Fruit fly (Drosophila melanogaster): ENCODE data around the gene CG42784.
"Not testable (repeated sequence)": the region's sequence is repeated elsewhere in the genome, so short reads cannot be mapped to it uniquely, and the experiment has no call there.

CG42784 gene

DNA sequence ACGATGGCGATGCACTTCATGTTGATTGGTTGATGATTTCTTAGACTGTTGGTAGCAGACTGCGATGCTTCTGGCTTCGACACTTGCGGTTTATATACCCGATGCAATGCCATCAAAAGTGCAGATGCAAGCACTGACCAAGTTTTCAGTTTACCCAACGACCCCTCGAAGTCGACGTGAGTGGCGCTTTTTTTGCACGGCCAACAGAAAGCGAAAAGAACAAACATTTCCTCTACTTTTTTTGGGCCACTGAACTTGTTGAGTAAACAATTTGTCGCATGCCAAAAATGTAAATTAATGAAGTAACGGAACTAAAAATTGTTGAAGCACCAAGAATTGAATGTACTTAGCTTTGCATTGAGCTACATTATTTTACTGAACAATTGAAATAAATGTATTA, 3.7 kb upstream of the CG42784 start, which contains the start of gene Vm34Ca:
Gene Vm34Ca (minus strand): TSS at position 66 of the 400 bp plus-strand sequence.
- no peak for TF ChIP-seq CG13204 (GFP tag; optimal IDR thresholded peaks at IDR 0.05)
- no peak for TF ChIP-seq CG17806 (tag; optimal IDR thresholded peaks at IDR 0.05)
- TF ChIP-seq gl (tag; optimal IDR thresholded peaks at IDR 0.05), result no peak
- TF ChIP-seq CG15710 (tag; optimal IDR thresholded peaks at IDR 0.05), result no peak
- TF ChIP-seq D1 (tag; optimal IDR thresholded peaks at IDR 0.05), result no peak
- no peak for TF ChIP-seq Pif1B (GFP tag; optimal IDR thresholded peaks at IDR 0.05)
- TF ChIP-seq CG34367 (tag; optimal IDR thresholded peaks at IDR 0.05), result no peak
- TF ChIP-seq Snoo (tag; optimal IDR thresholded peaks at IDR 0.05), result no peak
- no peak for TF ChIP-seq CG14655 (GFP tag; optimal IDR thresholded peaks at IDR 0.05)

DNA sequence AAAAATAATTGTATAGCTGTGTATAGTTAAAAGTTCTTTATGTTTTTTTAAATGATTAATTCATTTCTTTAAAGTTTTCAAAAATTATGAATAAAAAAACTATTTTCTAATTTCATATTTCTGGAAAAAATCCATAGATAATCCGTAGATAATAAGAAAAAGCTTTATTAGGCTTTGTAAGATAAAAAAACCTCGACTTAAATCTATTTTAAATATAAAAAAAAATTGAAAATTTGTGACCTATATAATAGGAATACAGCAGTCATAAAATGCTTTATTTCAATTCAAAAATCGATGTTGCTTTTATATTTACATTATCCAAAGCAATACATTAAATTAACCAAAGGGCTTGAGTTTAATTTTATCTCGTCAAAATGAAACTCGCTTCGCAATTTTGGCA, 3.0 kb upstream of the CG42784 start, which contains the start of gene Flad2:
Gene Flad2 (plus strand): TSS at position 301 of the 400 bp plus-strand sequence.
- TF ChIP-seq rn (GFP tag; IDR thresholded peaks at IDR 0.05) (no peak), CG10348 (GFP tag; IDR thresholded peaks at IDR 0.05) (no peak), Ets98B (GFP tag; IDR thresholded peaks at IDR 0.05) (no peak), gl (tag; optimal IDR thresholded peaks at IDR 0.05) (no peak), CG8301 (tag; optimal IDR thresholded peaks at IDR 0.05) (no peak), Snoo (tag; optimal IDR thresholded peaks at IDR 0.05) (no peak), CG14655 (GFP tag; optimal IDR thresholded peaks at IDR 0.05) (no peak), CG9948 (tag; optimal IDR thresholded peaks at IDR 0.05) (no peak), fd96Ca (GFP tag; IDR thresholded peaks at IDR 0.05) (no peak), Pif1B (GFP tag; optimal IDR thresholded peaks at IDR 0.05) (no peak)

DNA sequence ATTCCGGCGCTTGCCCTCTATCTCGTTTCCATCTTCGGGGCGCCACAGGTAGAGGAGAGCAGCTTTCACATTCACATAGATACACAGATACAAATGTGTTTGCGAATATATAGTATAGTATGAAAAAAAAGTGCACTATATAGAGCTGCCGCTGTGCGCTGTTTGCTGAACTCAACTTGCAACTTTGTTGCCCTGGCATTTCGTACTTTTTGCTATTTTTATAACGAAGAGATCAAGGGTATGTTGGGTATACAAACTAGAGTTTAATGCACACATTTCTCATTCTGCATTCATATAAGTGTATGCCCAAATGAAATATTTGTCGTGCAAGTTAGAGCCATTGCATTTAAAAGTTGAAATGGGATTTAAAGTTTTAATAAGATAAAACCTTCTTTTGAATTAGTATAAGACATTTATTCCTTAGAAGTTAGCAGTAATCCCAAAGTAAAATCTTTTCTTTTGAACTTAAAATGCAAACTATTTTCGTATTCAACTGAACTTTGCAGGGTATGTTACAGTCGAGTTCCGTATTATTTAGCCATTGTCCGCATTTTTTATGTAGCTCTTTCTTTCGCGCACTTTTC, 15.8 kb downstream of the CG42784 start:
- TF ChIP-seq CG9948 (tag; optimal IDR thresholded peaks at IDR 0.05), result no peak
- peak; percentile 8 for TF ChIP-seq Pif1A (GFP tag; optimal IDR thresholded peaks at IDR 0.05)
- peak; percentile 36 for TF ChIP-seq CG8159 (tag; optimal IDR thresholded peaks at IDR 0.05)
- TF ChIP-seq CG32121 (GFP tag; IDR thresholded peaks at IDR 0.05), result peak; percentile 28; the same call in 1 of the 2 replicates
- peak; percentile 43 for TF ChIP-seq CG14655 (GFP tag; optimal IDR thresholded peaks at IDR 0.05)

DNA sequence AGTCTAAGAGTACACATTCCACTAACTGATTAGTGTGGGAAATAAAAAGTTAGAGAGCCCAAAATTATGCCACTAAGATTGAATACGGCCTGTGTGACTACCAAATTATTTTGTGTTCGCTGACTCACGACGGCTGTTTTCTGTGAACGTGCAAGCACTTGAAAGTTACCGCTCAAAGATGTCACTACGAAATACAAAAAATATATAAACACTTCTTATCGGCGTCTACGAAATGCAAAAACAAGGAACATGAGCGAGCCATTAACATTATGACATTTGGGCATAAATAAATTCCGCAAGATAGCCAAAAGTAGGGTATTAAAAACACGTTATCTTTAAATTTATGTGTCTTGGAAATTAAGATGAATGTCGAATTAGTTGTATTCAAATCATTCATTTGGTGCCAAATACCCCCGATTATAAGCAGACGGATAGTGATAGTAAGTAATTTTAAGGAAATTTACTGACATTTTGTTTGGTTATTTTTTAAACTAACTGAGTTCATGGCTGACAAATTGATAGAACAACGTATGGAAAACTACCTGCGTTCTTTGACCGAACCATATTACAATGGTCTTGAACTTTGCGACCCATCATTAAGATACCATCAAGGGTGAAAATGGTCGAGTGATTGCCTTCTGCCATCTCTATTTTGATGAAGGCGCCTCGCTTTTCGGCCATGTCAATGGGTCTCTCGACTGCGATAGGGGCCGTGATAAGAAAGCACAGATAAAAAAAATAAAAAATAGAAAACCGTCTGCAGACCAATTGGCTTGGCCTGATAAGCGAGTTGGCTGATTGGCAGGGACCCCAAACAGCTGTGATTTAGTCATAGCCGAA, 19.8 kb downstream of the CG42784 start, which contains the start of gene Tehao:
Gene Tehao (plus strand): TSS at position 828 of the 840 bp plus-strand sequence.
- no peak for TF ChIP-seq CG10348 (GFP tag; IDR thresholded peaks at IDR 0.05)
- no peak for TF ChIP-seq Pif1B (GFP tag; optimal IDR thresholded peaks at IDR 0.05)
- TF ChIP-seq fd96Ca (GFP tag; IDR thresholded peaks at IDR 0.05), result no peak
- TF ChIP-seq rn (GFP tag; IDR thresholded peaks at IDR 0.05), result no peak
- no peak for TF ChIP-seq D1 (tag; optimal IDR thresholded peaks at IDR 0.05)
- no peak for TF ChIP-seq CG34367 (tag; optimal IDR thresholded peaks at IDR 0.05)
- TF ChIP-seq CG32121 (GFP tag; IDR thresholded peaks at IDR 0.05), result no peak
- TF ChIP-seq CG8301 (tag; optimal IDR thresholded peaks at IDR 0.05), result no peak
- TF ChIP-seq CG9948 (tag; optimal IDR thresholded peaks at IDR 0.05), result no peak

- TF ChIP-seq CG9948 (tag; optimal IDR thresholded peaks at IDR 0.05) (no peak), CG8159 (tag; optimal IDR thresholded peaks at IDR 0.05) (no peak), CG14655 (GFP tag; optimal IDR thresholded peaks at IDR 0.05) (no peak), gl (tag; optimal IDR thresholded peaks at IDR 0.05) (no peak), CG13204 (GFP tag; optimal IDR thresholded peaks at IDR 0.05) (no peak)
These were observed 21.6 kb downstream of the CG42784 start for dm6 chr2L:13436791-13437190.

DNA sequence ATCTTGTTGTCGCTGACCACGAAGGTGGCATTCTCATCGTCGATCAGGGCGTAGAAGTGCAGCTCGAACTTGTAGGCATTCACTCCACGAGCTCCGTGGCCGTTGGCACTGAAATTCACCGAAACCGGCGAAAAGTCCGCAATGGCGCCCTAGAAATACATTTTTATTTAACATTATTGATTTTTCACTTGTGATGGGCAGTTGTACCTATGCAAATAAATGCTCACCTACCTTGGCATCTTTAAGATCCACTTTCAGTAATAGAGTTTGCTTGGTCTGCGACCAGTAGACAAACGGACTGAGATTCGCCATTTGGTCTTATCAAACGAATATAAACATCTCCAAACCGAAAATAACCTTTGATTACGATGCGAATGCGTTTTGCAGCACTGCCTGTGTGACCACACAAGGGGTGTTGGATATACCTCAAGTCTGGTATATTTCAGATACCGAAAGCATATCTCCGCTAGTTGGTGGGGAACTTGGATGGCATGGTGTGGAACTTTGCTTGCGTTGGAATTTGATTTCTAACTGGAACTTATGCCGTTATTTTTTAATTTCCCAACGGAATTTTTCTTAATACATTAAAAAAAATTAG, 30.1 kb downstream of the CG42784 start, which contains the start of gene Hacd2:
Gene Hacd2 (minus strand): TSS at position 403 of the 598 bp plus-strand sequence.
- TF ChIP-seq CG32121 (GFP tag; IDR thresholded peaks at IDR 0.05) (no peak), CG13204 (GFP tag; optimal IDR thresholded peaks at IDR 0.05) (no peak), EcR (GFP tag; optimal IDR thresholded peaks at IDR 0.05) (no peak), Pif1B (GFP tag; optimal IDR thresholded peaks at IDR 0.05) (no peak), rn (GFP tag; IDR thresholded peaks at IDR 0.05) (no peak), Pif1A (GFP tag; optimal IDR thresholded peaks at IDR 0.05) (no peak), D1 (tag; optimal IDR thresholded peaks at IDR 0.05) (peak; percentile 35), CG4496 (GFP tag; IDR thresholded peaks at IDR 0.05) (peak; percentile 10; the same call in 1 of the 3 replicates), CG8301 (tag; optimal IDR thresholded peaks at IDR 0.05) (no peak), gl (tag; optimal IDR thresholded peaks at IDR 0.05) (no peak), CG17806 (tag; optimal IDR thresholded peaks at IDR 0.05) (no peak), fd96Ca (GFP tag; IDR thresholded peaks at IDR 0.05) (no peak)

DNA sequence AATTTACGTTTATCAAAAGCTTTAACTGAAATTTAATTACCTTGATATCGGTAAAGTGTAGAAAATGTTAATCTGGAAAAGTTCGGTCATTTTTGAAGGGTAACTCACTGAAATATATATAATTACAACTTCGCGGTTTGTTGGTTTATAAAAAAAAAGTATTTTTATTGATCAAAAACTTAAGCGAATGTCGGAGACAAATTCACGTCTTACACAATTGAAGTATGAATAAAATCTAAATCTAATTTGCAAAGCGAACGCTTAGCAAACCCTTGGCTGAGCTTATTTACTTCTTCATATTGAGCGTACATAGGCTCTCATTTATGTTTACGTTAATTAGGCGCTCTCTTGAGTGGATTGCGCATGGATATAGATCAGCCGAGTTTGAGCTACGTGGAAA, 34.2 kb downstream of the CG42784 start, which contains the start of gene Hsp60D:
Gene Hsp60D (minus strand): TSS at position 101 of the 400 bp plus-strand sequence.
- TF ChIP-seq CG8159, CG17806, CG15710 (tag; optimal IDR thresholded peaks at IDR 0.05): not testable (repeated sequence)
